Worm (Caenorhabditis elegans) whole organism, late embryonic: ENCODE results near the gene F15B10.3.
A peak's percentile ranks its signal among the peaks of the same experiment; 100 is the strongest.

Source experiments
- C38D4.7 ChIP-seq: fragments of 200-800 bp; sonication (Bioruptor generic); optimal IDR thresholded peaks from 2 replicates; lab custom pipeline; 2018; ENCODE audit warnings: mild to moderate bottlenecking, missing genetic modification characterization, moderate library complexity, missing compliant biosample characterization
- K02D7.2 ChIP-seq: sonication (generic microtip); optimal IDR thresholded peaks from 2 replicates; lab custom pipeline; 2017; ENCODE audit warnings: mild to moderate bottlenecking, missing genetic modification characterization, missing compliant biosample characterization
- K09A11.1 ChIP-seq: sonication (generic microtip); optimal IDR thresholded peaks from 2 replicates; lab custom pipeline; 2017; ENCODE audit warnings: antibody characterized with exemption, mild to moderate bottlenecking, missing genetic modification characterization, missing compliant biosample characterization; ENCODE audit not compliant: insufficient read depth
- T23F11.4 ChIP-seq: fragments of 200-800 bp; sonication (Bioruptor generic); optimal IDR thresholded peaks from 2 replicates; lab custom pipeline; 2018; ENCODE audit warnings: mild to moderate bottlenecking, missing genetic modification characterization, missing compliant biosample characterization
- Y22D7AL.16 ChIP-seq: sonication (generic microtip); optimal IDR thresholded peaks from 2 replicates; lab custom pipeline; 2016; ENCODE audit warnings: missing genetic modification characterization, missing compliant biosample characterization
- ahr-1 ChIP-seq: sonication (generic microtip); optimal IDR thresholded peaks from 2 replicates; lab custom pipeline; 2016; ENCODE audit warnings: missing genetic modification characterization, missing compliant biosample characterization
- ama-1 ChIP-seq: fragments of 150-350 bp; optimal IDR thresholded peaks from 2 replicates; lab custom pipeline; 2014
- ceh-14 ChIP-seq: sonication (generic microtip); optimal IDR thresholded peaks from 2 replicates; lab custom pipeline; 2016; ENCODE audit warnings: missing genotype, missing genetic modification characterization, missing compliant biosample characterization
- ceh-18 ChIP-seq: sonication (generic microtip); optimal IDR thresholded peaks from 2 replicates; lab custom pipeline; 2016; ENCODE audit warnings: missing genetic modification characterization, missing compliant biosample characterization
- ceh-19 ChIP-seq: fragments of 200-800 bp; sonication (Bioruptor generic); optimal IDR thresholded peaks from 2 replicates; lab custom pipeline; 2018; ENCODE audit warnings: mild to moderate bottlenecking, missing genetic modification characterization, missing compliant biosample characterization
- ceh-2 ChIP-seq: sonication (generic microtip); optimal IDR thresholded peaks from 2 replicates; lab custom pipeline; 2016; ENCODE audit warnings: missing genotype, missing genetic modification characterization, missing compliant biosample characterization
- ceh-30 ChIP-seq: fragments of 150-350 bp; optimal IDR thresholded peaks from 2 replicates; lab custom pipeline; 2014; ENCODE audit warnings: missing biosample characterization, missing genetic modification characterization
- ceh-31 ChIP-seq: sonication (generic microtip); optimal IDR thresholded peaks from 2 replicates; lab custom pipeline; 2016; ENCODE audit warnings: missing genetic modification characterization, missing compliant biosample characterization
- ceh-45 ChIP-seq: fragments of 200-800 bp; sonication (Bioruptor generic); IDR thresholded peaks from 2 replicates; pipeline ENCODE4 v1.3.6; 2022; ENCODE audit warnings: missing genetic modification reagents, missing genetic modification characterization, missing compliant biosample characterization
- ceh-6 ChIP-seq: fragments of 200-800 bp; sonication (Bioruptor generic); optimal IDR thresholded peaks from 2 replicates; lab custom pipeline; 2018; ENCODE audit warnings: mild to moderate bottlenecking, missing genetic modification characterization, missing compliant biosample characterization
- che-1 ChIP-seq: sonication (generic microtip); optimal IDR thresholded peaks from 2 replicates; lab custom pipeline; 2016; ENCODE audit warnings: mild to moderate bottlenecking, missing genetic modification characterization, missing compliant biosample characterization
- elt-2 ChIP-seq: sonication (generic microtip); optimal IDR thresholded peaks from 2 replicates; lab custom pipeline; 2016; ENCODE audit warnings: missing genetic modification reagents, missing genetic modification characterization, missing compliant biosample characterization
- eyg-1 ChIP-seq: sonication (generic microtip); optimal IDR thresholded peaks from 2 replicates; lab custom pipeline; 2016; ENCODE audit warnings: missing genotype, missing genetic modification characterization, missing compliant biosample characterization
- fax-1 ChIP-seq: sonication (generic microtip); optimal IDR thresholded peaks from 2 replicates; lab custom pipeline; 2016; ENCODE audit warnings: missing genotype, missing genetic modification characterization, missing compliant biosample characterization
- gmeb-2 ChIP-seq: sonication (generic microtip); optimal IDR thresholded peaks from 2 replicates; lab custom pipeline; 2016; ENCODE audit warnings: missing genetic modification characterization, inconsistent platforms, missing compliant biosample characterization
- hlh-13 ChIP-seq: fragments of 200-800 bp; sonication (Bioruptor generic); optimal IDR thresholded peaks from 2 replicates; lab custom pipeline; 2018; ENCODE audit warnings: mild to moderate bottlenecking, missing genetic modification characterization, missing compliant biosample characterization
- hlh-30 ChIP-seq: sonication (generic microtip); optimal IDR thresholded peaks from 2 replicates; lab custom pipeline; 2017; ENCODE audit warnings: antibody characterized with exemption, missing genetic modification characterization, missing compliant biosample characterization; ENCODE audit not compliant: insufficient read depth
- hlh-8 ChIP-seq: sonication (generic microtip); optimal IDR thresholded peaks from 2 replicates; lab custom pipeline; 2016; ENCODE audit warnings: missing genotype, missing genetic modification characterization, missing compliant biosample characterization
- madf-2 ChIP-seq: sonication (generic microtip); optimal IDR thresholded peaks from 2 replicates; lab custom pipeline; 2017; ENCODE audit warnings: missing genetic modification characterization, missing compliant biosample characterization
- nfya-1 ChIP-seq: sonication (generic microtip); optimal IDR thresholded peaks from 2 replicates; lab custom pipeline; 2017; ENCODE audit warnings: missing genetic modification characterization, mild to moderate bottlenecking, missing compliant biosample characterization, antibody characterized with exemption, moderate library complexity
- nhr-232 ChIP-seq: sonication (generic microtip); optimal IDR thresholded peaks from 2 replicates; lab custom pipeline; 2016; ENCODE audit warnings: missing genetic modification characterization, missing compliant biosample characterization
- npax-4 ChIP-seq: sonication (generic microtip); optimal IDR thresholded peaks from 2 replicates; lab custom pipeline; 2016; ENCODE audit warnings: missing genetic modification characterization, missing compliant biosample characterization
- pat-9 ChIP-seq: fragments of 200-800 bp; sonication (Bioruptor generic); optimal IDR thresholded peaks from 2 replicates; lab custom pipeline; 2018; ENCODE audit warnings: mild to moderate bottlenecking, missing genetic modification characterization, moderate library complexity, missing compliant biosample characterization
- pax-1 ChIP-seq: fragments of 150-350 bp; optimal IDR thresholded peaks from 2 replicates; lab custom pipeline; 2014; ENCODE audit warnings: missing biosample characterization, missing genetic modification characterization
- pha-2 ChIP-seq: sonication (generic microtip); optimal IDR thresholded peaks from 2 replicates; lab custom pipeline; 2017; ENCODE audit warnings: mild to moderate bottlenecking, missing genetic modification characterization, missing compliant biosample characterization
- pha-4 ChIP-seq: fragments of 150-350 bp; optimal IDR thresholded peaks from 2 replicates; lab custom pipeline; 2018; ENCODE audit warnings: missing biosample characterization, missing genetic modification reagents, missing genetic modification characterization
- pqm-1 ChIP-seq: sonication (generic microtip); optimal IDR thresholded peaks from 2 replicates; lab custom pipeline; 2016; ENCODE audit warnings: missing genetic modification characterization, missing compliant biosample characterization
- ref-2 ChIP-seq: sonication (generic microtip); optimal IDR thresholded peaks from 2 replicates; lab custom pipeline; 2016; ENCODE audit warnings: missing genetic modification characterization, missing compliant biosample characterization
- rnt-1 ChIP-seq: sonication (generic microtip); optimal IDR thresholded peaks from 2 replicates; lab custom pipeline; 2016; ENCODE audit warnings: missing genetic modification characterization, missing compliant biosample characterization
- sdc-2 ChIP-seq: sonication (generic microtip); optimal IDR thresholded peaks from 2 replicates; lab custom pipeline; 2016; ENCODE audit warnings: missing genotype, missing genetic modification characterization, missing compliant biosample characterization
- sox-4 ChIP-seq: sonication (generic microtip); optimal IDR thresholded peaks from 2 replicates; lab custom pipeline; 2017; ENCODE audit warnings: mild to moderate bottlenecking, missing genetic modification characterization, inconsistent platforms, missing compliant biosample characterization
- syd-9 ChIP-seq: sonication (generic microtip); optimal IDR thresholded peaks from 2 replicates; lab custom pipeline; 2016; ENCODE audit warnings: mild to moderate bottlenecking, missing genetic modification characterization, moderate library complexity, missing compliant biosample characterization
- unc-3 ChIP-seq, 2 experiments: fragments of 200-800 bp in 1 of 2; sonication (Bioruptor generic) in 1 of 2; sonication (generic microtip) in 1 of 2; conservative IDR thresholded peaks in 1 of 2; optimal IDR thresholded peaks in 1 of 2; 2 replicates each; pipeline versions ENCODE4 v1.3.6 to Lab custom; 2016 to 2022; ENCODE audit warnings: missing compliant biosample characterization in 2 of 2, missing genetic modification characterization in 2 of 2, missing genetic modification reagents in 1 of 2
- unc-42 ChIP-seq: sonication (generic microtip); optimal IDR thresholded peaks from 2 replicates; lab custom pipeline; 2016; ENCODE audit warnings: missing genotype, missing genetic modification characterization, missing compliant biosample characterization
- unc-86 ChIP-seq: sonication (generic microtip); optimal IDR thresholded peaks from 2 replicates; lab custom pipeline; 2016; ENCODE audit warnings: missing genetic modification characterization, missing compliant biosample characterization

F15B10.3 gene

ce11 chrIV:6602376-6602775 lies at the start of gene F15B10.3:
F15B10.3 (plus strand) TSS chrIV:6602676.
- TF ChIP-seq pax-1 (tag; lab: Kevin White, UChicago) (no peak), madf-2 (tag; lab: Kevin White, UChicago) (no peak)
- TF ChIP-seq, all 69 proteins: peak for 0

- TF ChIP-seq eyg-1 (tag; lab: Kevin White, UChicago), result no peak
- TF ChIP-seq elt-2 (tag; lab: Kevin White, UChicago), result peak; percentile 86
Measured at ce11 chrIV:6554865-6555264, 47.6 kb upstream of the F15B10.3 start.

- TF ChIP-seq ceh-31, result peak; percentile 21
- peak; percentile 15 for TF ChIP-seq unc-42 (tag; lab: Kevin White, UChicago)
- no peak for TF ChIP-seq ceh-19
- TF ChIP-seq pax-1 (tag; lab: Kevin White, UChicago), result no peak
- TF ChIP-seq hlh-30 (tag; lab: Kevin White, UChicago), result peak; percentile 50
Measured at ce11 chrIV:6555388-6556330, 46.8 kb upstream of the F15B10.3 start, which contains the start of gene paqr-1. paqr-1 (minus strand) TSS chrIV:6555438.

ce11 chrIV:6556624-6557368 lies 45.7 kb upstream of the F15B10.3 start, which contains the start of gene try-3:
try-3 (plus strand) TSS chrIV:6557155.
- TF ChIP-seq eyg-1 (tag; lab: Kevin White, UChicago) (peak; percentile 36), K02D7.2 (tag; lab: Kevin White, UChicago) (peak; percentile 2), pqm-1 (tag; lab: Kevin White, UChicago) (peak; percentile 26), gmeb-2 (tag; lab: Kevin White, UChicago) (peak; percentile 51), sox-4 (tag; lab: Kevin White, UChicago) (peak; percentile 55), ceh-14 (tag; lab: Kevin White, UChicago) (peak; percentile 41), fax-1 (tag; lab: Kevin White, UChicago) (peak; percentile 20), ceh-45 (GFP tag; lab: Robert Waterston, UW) (no peak), pha-4 (tag; lab: Kevin White, UChicago) (no peak), pat-9 (tag; lab: Kevin White, UChicago) (peak; percentile 50), hlh-8 (peak; percentile 5), hlh-30 (tag; lab: Kevin White, UChicago) (no peak), elt-2 (tag; lab: Kevin White, UChicago) (peak; percentile 77), ahr-1 (tag; lab: Kevin White, UChicago) (peak; percentile 16), sdc-2 (tag; lab: Kevin White, UChicago) (peak; percentile 14), rnt-1 (tag; lab: Kevin White, UChicago) (no peak), che-1 (tag; lab: Kevin White, UChicago) (peak; percentile 59), unc-86 (tag; lab: Kevin White, UChicago) (no peak), Y22D7AL.16 (tag; lab: Kevin White, UChicago) (no peak), ref-2 (peak; percentile 43), unc-3 (GFP tag; conservative IDR thresholded peaks at IDR 0.05; lab: Robert Waterston, UW) (peak; percentile 43; the same call in 1 of the 2 replicates), unc-3 (tag; optimal IDR thresholded peaks at IDR 0.05; lab: Kevin White, UChicago) (peak; percentile 31), nfya-1 (tag; lab: Kevin White, UChicago) (peak; percentile 58), C38D4.7 (GFP tag; lab: Kevin White, UChicago) (peak; percentile 34), nhr-232 (tag; lab: Kevin White, UChicago) (peak; percentile 53), K09A11.1 (tag; lab: Kevin White, UChicago) (peak; percentile 24), madf-2 (tag; lab: Kevin White, UChicago) (no peak), ceh-30 (tag; lab: Kevin White, UChicago) (peak; percentile 7), ceh-31 (peak; percentile 71), T23F11.4 (GFP tag; lab: Kevin White, UChicago) (peak; percentile 60), ceh-19 (peak; percentile 52), ceh-6 (peak; percentile 58), syd-9 (tag; lab: Kevin White, UChicago) (peak; percentile 32), npax-4 (tag; lab: Kevin White, UChicago) (no peak), pha-2 (tag; lab: Kevin White, UChicago) (peak; percentile 47), hlh-13 (peak; percentile 16), ceh-18 (tag; lab: Kevin White, UChicago) (peak; percentile 17), ceh-2 (tag; lab: Kevin White, UChicago) (no peak), ama-1 (no peak)
